Worm (Caenorhabditis elegans): Measurements from ENCODE around the gene sym-2.

- TF ChIP-seq tab-1 (GFP tag; IDR thresholded peaks at IDR 0.05) (no peak), klf-2 (GFP tag; conservative IDR thresholded peaks at IDR 0.05) (no peak), ref-1 (GFP tag; conservative IDR thresholded peaks at IDR 0.05) (no peak), cog-1 (tag; optimal IDR thresholded peaks at IDR 0.05) (no peak), T22C8.4 (GFP tag; IDR thresholded peaks at IDR 0.05) (no peak)
These were observed 44.5 kb downstream of the sym-2 start for ce11 chrII:9143795-9144194.

Data from whole organism, midembryonic.